Worm (Caenorhabditis elegans): Measurements from ENCODE around the gene nhr-92.

The nhr-92 gene

ce11 chrIV:1659978-1660377, 40.1 kb downstream of the nhr-92 start, which contains the start of gene Y41D4B.4:
Gene Y41D4B.4 (plus strand): TSS chrIV:1660110.
- TF ChIP-seq madf-6 (GFP tag; IDR thresholded peaks at IDR 0.05), result peak; percentile 18; the same call in 1 of the 2 replicates
- 0 out of 2 replicates have a peak, but pooled peaks have one; percentile 15 for TF ChIP-seq cebp-2 (GFP tag; IDR thresholded peaks at IDR 0.05)
- TF ChIP-seq F57A8.1 (GFP tag; optimal IDR thresholded peaks at IDR 0.05), result no peak
- TF ChIP-seq athp-1 (tag; optimal IDR thresholded peaks at IDR 0.05), result peak; percentile 2
- TF ChIP-seq snpc-1.3 (tag; optimal IDR thresholded peaks at IDR 0.05; ENCODE audit: insufficient read depth), result no peak
- no peak for TF ChIP-seq aptf-3 (GFP tag; IDR thresholded peaks at IDR 0.05)
- no peak for TF ChIP-seq lin-35 (GFP tag; optimal IDR thresholded peaks at IDR 0.05)
- no peak for TF ChIP-seq Y67H2A.10 (GFP tag; conservative IDR thresholded peaks at IDR 0.05)
- TF ChIP-seq mxl-1 (tag; optimal IDR thresholded peaks at IDR 0.05), result no peak
- no peak for TF ChIP-seq dox-1 (GFP tag; IDR thresholded peaks at IDR 0.05)
- no peak for TF ChIP-seq ztf-22 (GFP tag; optimal IDR thresholded peaks at IDR 0.05)
- TF ChIP-seq B0336.3 (GFP tag; IDR thresholded peaks at IDR 0.05), result peak; percentile 51; the same call in 1 of the 2 replicates
- peak; percentile 44 for TF ChIP-seq lin-54 (GFP tag; optimal IDR thresholded peaks at IDR 0.05)
- TF ChIP-seq atf-7 (tag; optimal IDR thresholded peaks at IDR 0.05), result no peak
- no peak for TF ChIP-seq ceh-27 (GFP tag; optimal IDR thresholded peaks at IDR 0.05)
- no peak for TF ChIP-seq mes-4 (tag; optimal IDR thresholded peaks at IDR 0.05)
- TF ChIP-seq F33H1.4 (GFP tag; IDR thresholded peaks at IDR 0.05), result peak; percentile 35
- peak; percentile 52; the same call in 1 of the 2 replicates for TF ChIP-seq Y53G8AR.9 (GFP tag; conservative IDR thresholded peaks at IDR 0.05)
- peak; percentile 16; the same call in 1 of the 2 replicates for TF ChIP-seq mcd-1 (GFP tag; IDR thresholded peaks at IDR 0.05)
- TF ChIP-seq F52B5.7 (tag; optimal IDR thresholded peaks at IDR 0.05), result no peak
- no peak for TF ChIP-seq nhr-90 (tag; optimal IDR thresholded peaks at IDR 0.05)
- no peak for TF ChIP-seq nhr-27 (tag; optimal IDR thresholded peaks at IDR 0.05)
- peak; percentile 43; the same call in 1 of the 2 replicates for TF ChIP-seq attf-6 (GFP tag; IDR thresholded peaks at IDR 0.05)
- TF ChIP-seq B0019.2 (GFP tag; conservative IDR thresholded peaks at IDR 0.05), result no peak
- 0 out of 2 replicates have a peak, but pooled peaks have one; percentile 18 for TF ChIP-seq ceh-100 (GFP tag; IDR thresholded peaks at IDR 0.05)
- TF ChIP-seq mel-28 (tag; optimal IDR thresholded peaks at IDR 0.05; ENCODE audit: borderline replicate concordance), result no peak
- no peak for TF ChIP-seq fkh-3 (tag; optimal IDR thresholded peaks at IDR 0.05)
- 0 out of 2 replicates have a peak, but pooled peaks have one; percentile 12 for TF ChIP-seq hmg-1.2 (GFP tag; IDR thresholded peaks at IDR 0.05)
- no peak for TF ChIP-seq somi-1 (GFP tag; optimal IDR thresholded peaks at IDR 0.05)
- TF ChIP-seq zim-3 (tag; optimal IDR thresholded peaks at IDR 0.05), result no peak
- peak; percentile 32; the same call in 1 of the 2 replicates for TF ChIP-seq ekl-4 (GFP tag; IDR thresholded peaks at IDR 0.05)
- peak; percentile 44; the same call in 1 of the 2 replicates for TF ChIP-seq rcor-1 (GFP tag; IDR thresholded peaks at IDR 0.05)
- peak; percentile 13; the same call in 1 of the 2 replicates for TF ChIP-seq D2030.7 (GFP tag; IDR thresholded peaks at IDR 0.05)

ce11 chrIV:1660735-1661134, 40.8 kb downstream of the nhr-92 start:
- TF ChIP-seq D2030.7 (GFP tag; IDR thresholded peaks at IDR 0.05), result no peak
- TF ChIP-seq sea-2 (GFP tag; IDR thresholded peaks at IDR 0.05), result no peak
- no peak for TF ChIP-seq F52B5.7 (tag; optimal IDR thresholded peaks at IDR 0.05)
- TF ChIP-seq madf-6 (GFP tag; IDR thresholded peaks at IDR 0.05), result peak; percentile 54
- TF ChIP-seq hmg-20 (GFP tag; IDR thresholded peaks at IDR 0.05), result no peak
- no peak for TF ChIP-seq K11D2.4 (GFP tag; IDR thresholded peaks at IDR 0.05)
- TF ChIP-seq aptf-2 (GFP tag; conservative IDR thresholded peaks at IDR 0.05), result no peak
- TF ChIP-seq dpl-1 (GFP tag; optimal IDR thresholded peaks at IDR 0.05), result no peak
- no peak for TF ChIP-seq tbx-9 (tag; optimal IDR thresholded peaks at IDR 0.05; ENCODE audit: borderline replicate concordance)
- no peak for TF ChIP-seq tbp1 (GFP tag; optimal IDR thresholded peaks at IDR 0.05)
- peak; percentile 70 for TF ChIP-seq lsl-1 (GFP tag; optimal IDR thresholded peaks at IDR 0.05)
- peak; percentile 44 for TF ChIP-seq xnd-1 (tag; optimal IDR thresholded peaks at IDR 0.05)
- TF ChIP-seq attf-6 (GFP tag; IDR thresholded peaks at IDR 0.05), result no peak
- no peak for TF ChIP-seq F22D6.2 (tag; optimal IDR thresholded peaks at IDR 0.05)
- TF ChIP-seq F33H1.4 (GFP tag; IDR thresholded peaks at IDR 0.05), result peak; percentile 67
- TF ChIP-seq efl-1 (GFP tag; optimal IDR thresholded peaks at IDR 0.05), result peak; percentile 21

Data from whole organism, young adult.